Worm (Caenorhabditis elegans) whole organism, midembryonic: ENCODE data around the gene alh-11.

ENCODE experiments used
- flt-1 ChIP-seq: fragments of 200-800 bp; sonication (Bioruptor generic); IDR thresholded peaks from 2 replicates; pipeline ENCODE4 v1.3.6; 2022; ENCODE audit warnings: missing genetic modification characterization, missing compliant biosample characterization
- med-1 ChIP-seq: sonication (generic microtip); optimal IDR thresholded peaks from 2 replicates; lab custom pipeline; 2017; ENCODE audit warnings: missing genetic modification characterization, mild to moderate bottlenecking, missing compliant biosample characterization, antibody characterized with exemption, missing genetic modification reagents; ENCODE audit not compliant: insufficient read depth
- tab-1 ChIP-seq: fragments of 200-800 bp; sonication (Bioruptor generic); IDR thresholded peaks from 2 replicates; pipeline ENCODE4 v1.3.6; 2022; ENCODE audit warnings: missing genetic modification characterization, missing compliant biosample characterization
- ztf-29 ChIP-seq: fragments of 200-800 bp; sonication (Bioruptor generic); IDR thresholded peaks from 2 replicates; pipeline ENCODE4 v1.3.6; 2022; ENCODE audit warnings: missing genetic modification reagents, missing genetic modification characterization, missing compliant biosample characterization

DNA sequence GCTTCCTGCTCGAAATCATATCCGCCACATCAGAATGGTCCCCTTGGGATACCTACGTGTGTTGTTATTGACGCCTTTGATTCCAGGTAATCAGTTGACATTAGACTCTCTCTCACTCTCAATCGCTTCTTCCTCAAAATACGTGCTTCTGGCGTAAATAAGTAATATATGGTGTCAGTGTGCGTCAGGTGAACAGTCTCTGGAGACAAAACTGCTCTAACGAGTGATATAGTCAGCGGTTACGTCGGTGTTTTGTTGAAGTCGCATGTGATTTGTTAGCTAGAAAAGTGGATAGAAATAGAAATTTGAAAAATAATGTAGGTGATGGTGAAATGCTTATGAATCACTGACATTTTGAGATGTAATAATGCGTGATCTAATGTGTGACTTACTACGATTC lies 23.4 kb upstream of the alh-11 start:
- TF ChIP-seq med-1 (GFP tag; lab: Kevin White, UChicago), result no peak
- no peak for TF ChIP-seq flt-1 (GFP tag; lab: Robert Waterston, UW)
- no peak for TF ChIP-seq tab-1 (GFP tag; lab: Robert Waterston, UW)
- TF ChIP-seq ztf-29 (GFP tag; lab: Robert Waterston, UW), result no peak
